Worm (Caenorhabditis elegans) whole organism, L4/young adult: Measurements from ENCODE around the gene srt-8.
"Not testable (repeated sequence)": the region's sequence is repeated elsewhere in the genome, so short reads cannot be mapped to it uniquely, and the experiment has no call there.

ENCODE experiments used
- W03F9.2 ChIP-seq: fragments of 150-350 bp; optimal IDR thresholded peaks from 2 replicates; lab custom pipeline; 2014; ENCODE audit warnings: missing biosample characterization, missing genetic modification characterization
- dao-5 ChIP-seq: sonication (generic microtip); optimal IDR thresholded peaks from 2 replicates; lab custom pipeline; 2016; ENCODE audit warnings: missing genotype, missing genetic modification characterization, moderate library complexity, missing compliant biosample characterization
- him-1 ChIP-seq: sonication (generic microtip); optimal IDR thresholded peaks from 2 replicates; lab custom pipeline; 2016; ENCODE audit warnings: missing genotype, missing genetic modification reagents, missing genetic modification characterization, missing compliant biosample characterization

srt-8 gene

ce11 chrV:3081471-3081870, 4.9 kb upstream of the srt-8 start, which contains the start of gene srt-7:
srt-7 (plus strand) TSS chrV:3081771.
- TF ChIP-seq him-1 (tag; lab: Kevin White, UChicago) (no peak), dao-5 (tag; lab: Kevin White, UChicago) (no peak), W03F9.2 (tag; lab: Kevin White, UChicago) (no peak)

- no peak for TF ChIP-seq dao-5 (tag; lab: Kevin White, UChicago)
- no peak for TF ChIP-seq him-1 (tag; lab: Kevin White, UChicago)
- no peak for TF ChIP-seq W03F9.2 (tag; lab: Kevin White, UChicago)
These were observed 2.4 kb downstream of the srt-8 start, which contains the start of gene acs-21 for ce11 chrV:3088768-3089167. acs-21 (plus strand) TSS chrV:3089068.

ce11 chrV:3094351-3094750, 8.0 kb downstream of the srt-8 start, which contains the start of gene cyp-33C9:
cyp-33C9 (minus strand) TSS chrV:3094561.
- TF ChIP-seq dao-5 (tag; lab: Kevin White, UChicago) (no peak), him-1 (tag; lab: Kevin White, UChicago) (no peak), W03F9.2 (tag; lab: Kevin White, UChicago) (no peak)

- TF ChIP-seq dao-5 (tag; lab: Kevin White, UChicago), result no peak
- no peak for TF ChIP-seq W03F9.2 (tag; lab: Kevin White, UChicago)
- TF ChIP-seq him-1 (tag; lab: Kevin White, UChicago), result no peak
These were observed 14.2 kb downstream of the srt-8 start for ce11 chrV:3100527-3100926.

- TF ChIP-seq dao-5, W03F9.2, him-1 (tag; lab: Kevin White, UChicago): not testable (repeated sequence)
These were observed 15.7 kb downstream of the srt-8 start, which contains the start of gene Y73C8C.4 for ce11 chrV:3102049-3102448. Y73C8C.4 (minus strand) TSS chrV:3102149.

ce11 chrV:3104134-3104533, 17.8 kb downstream of the srt-8 start, which contains the start of gene str-66:
str-66 (minus strand) TSS chrV:3104234.
- no peak for TF ChIP-seq W03F9.2 (tag; lab: Kevin White, UChicago)
- no peak for TF ChIP-seq dao-5 (tag; lab: Kevin White, UChicago)
- no peak for TF ChIP-seq him-1 (tag; lab: Kevin White, UChicago)

ce11 chrV:3105810-3106209, 19.4 kb downstream of the srt-8 start, which contains the start of gene str-69:
str-69 (minus strand) TSS chrV:3105910.
- TF ChIP-seq W03F9.2 (tag; lab: Kevin White, UChicago) (no peak), dao-5 (tag; lab: Kevin White, UChicago) (no peak), him-1 (tag; lab: Kevin White, UChicago) (no peak)

- TF ChIP-seq him-1 (tag; lab: Kevin White, UChicago), result no peak
- TF ChIP-seq dao-5 (tag; lab: Kevin White, UChicago), result no peak
- no peak for TF ChIP-seq W03F9.2 (tag; lab: Kevin White, UChicago)
These were observed 20.4 kb downstream of the srt-8 start for ce11 chrV:3106785-3107184.

- TF ChIP-seq dao-5 (tag; lab: Kevin White, UChicago) (no peak), him-1 (tag; lab: Kevin White, UChicago) (no peak), W03F9.2 (tag; lab: Kevin White, UChicago) (no peak)
These were observed 21.1 kb downstream of the srt-8 start, which contains the start of gene str-68 for ce11 chrV:3107450-3107849. str-68 (minus strand) TSS chrV:3107550.

- no peak for TF ChIP-seq W03F9.2 (tag; lab: Kevin White, UChicago)
- no peak for TF ChIP-seq him-1 (tag; lab: Kevin White, UChicago)
- no peak for TF ChIP-seq dao-5 (tag; lab: Kevin White, UChicago)
These were observed 25.8 kb downstream of the srt-8 start for ce11 chrV:3112198-3112597.

ce11 chrV:3113751-3114150, 27.4 kb downstream of the srt-8 start, which contains the start of gene Y73C8C.8:
Y73C8C.8 (minus strand) TSS chrV:3113851.
- TF ChIP-seq W03F9.2 (tag; lab: Kevin White, UChicago), result no peak
- TF ChIP-seq dao-5 (tag; lab: Kevin White, UChicago), result no peak

- TF ChIP-seq him-1 (tag; lab: Kevin White, UChicago), result no peak
- no peak for TF ChIP-seq dao-5 (tag; lab: Kevin White, UChicago)
- TF ChIP-seq W03F9.2 (tag; lab: Kevin White, UChicago), result no peak
These were observed 28.6 kb downstream of the srt-8 start, which contains the start of gene Y73C8C.3 for ce11 chrV:3114973-3115372. Y73C8C.3 (plus strand) TSS chrV:3115273.

ce11 chrV:3118167-3118566, 31.8 kb downstream of the srt-8 start, which contains the start of gene clec-210:
clec-210 (plus strand) TSS chrV:3118377.
- no peak for TF ChIP-seq dao-5 (tag; lab: Kevin White, UChicago)
- TF ChIP-seq him-1 (tag; lab: Kevin White, UChicago), result no peak
- TF ChIP-seq W03F9.2 (tag; lab: Kevin White, UChicago), result no peak

- TF ChIP-seq him-1 (tag; lab: Kevin White, UChicago) (no peak), dao-5 (tag; lab: Kevin White, UChicago) (no peak), W03F9.2 (tag; lab: Kevin White, UChicago) (no peak)
These were observed 32.8 kb downstream of the srt-8 start for ce11 chrV:3119185-3119584.
